Fruit fly (Drosophila melanogaster) whole organism, embryonic: ENCODE data around the gene Chpf.

ENCODE experiments used
- BEAF-32 ChIP-seq: fragments of 200-800 bp; sonication (Bioruptor generic); optimal IDR thresholded peaks from 3 replicates; lab custom pipeline; 2017; ENCODE audit warnings: missing biosample characterization, missing genetic modification characterization, mild to moderate bottlenecking, moderate library complexity, missing genetic modification reagents
- Blimp-1 ChIP-seq: fragments of 200-800 bp; sonication (Bioruptor generic); optimal IDR thresholded peaks from 3 replicates; lab custom pipeline; 2018; ENCODE audit warnings: missing biosample characterization, missing genetic modification characterization, mild to moderate bottlenecking, moderate library complexity, missing genetic modification reagents
- BtbVII ChIP-seq: fragments of 200-800 bp; sonication (Bioruptor generic); optimal IDR thresholded peaks from 3 replicates; lab custom pipeline; 2017; ENCODE audit warnings: missing biosample characterization, mild to moderate bottlenecking, missing genetic modification characterization
- CG1024 ChIP-seq: fragments of 200-800 bp; sonication (Bioruptor generic); IDR thresholded peaks from 2 replicates; pipeline ENCODE4 v1.3.6; 2022; ENCODE audit warnings: missing biosample characterization, missing genetic modification characterization
- CG12769 ChIP-seq: fragments of 200-800 bp; sonication (Bioruptor generic); optimal IDR thresholded peaks from 2 replicates; lab custom pipeline; 2019; ENCODE audit warnings: missing biosample characterization, mild to moderate bottlenecking, missing genetic modification characterization, moderate library complexity
- CG14965 ChIP-seq: fragments of 200-800 bp; sonication (Bioruptor generic); optimal IDR thresholded peaks from 2 replicates; lab custom pipeline; 2016; ENCODE audit warnings: missing biosample characterization, missing genetic modification characterization, borderline replicate concordance
- CG17186 ChIP-seq: fragments of 200-800 bp; sonication (Bioruptor generic); optimal IDR thresholded peaks from 3 replicates; lab custom pipeline; 2017; ENCODE audit warnings: missing biosample characterization, missing genetic modification reagents, missing genetic modification characterization
- CG17612 ChIP-seq: fragments of 200-800 bp; sonication (Bioruptor generic); IDR thresholded peaks from 2 replicates; pipeline ENCODE4 v1.3.6; 2022; ENCODE audit warnings: missing biosample characterization, missing genetic modification characterization
- CG1832 ChIP-seq: fragments of 200-800 bp; sonication (Bioruptor generic); optimal IDR thresholded peaks from 2 replicates; lab custom pipeline; 2017; ENCODE audit warnings: missing biosample characterization, mild to moderate bottlenecking, missing genetic modification characterization, inconsistent platforms
- CG30020 ChIP-seq: fragments of 200-800 bp; optimal IDR thresholded peaks from 2 replicates; lab custom pipeline; 2019; ENCODE audit warnings: missing biosample characterization, mild to moderate bottlenecking, missing genetic modification characterization, moderate library complexity
- CG31224 ChIP-seq: fragments of 200-800 bp; sonication (Bioruptor generic); IDR thresholded peaks from 2 replicates; pipeline ENCODE4 v1.3.6; 2022; ENCODE audit warnings: missing biosample characterization, missing genetic modification characterization
- CG33557 ChIP-seq: fragments of 200-800 bp; sonication (Bioruptor generic); optimal IDR thresholded peaks from 2 replicates; lab custom pipeline; 2019; ENCODE audit warnings: missing biosample characterization, mild to moderate bottlenecking, missing genetic modification characterization, moderate library complexity
- CG3847 ChIP-seq: fragments of 200-800 bp; sonication (Bioruptor generic); IDR thresholded peaks from 2 replicates; pipeline ENCODE4 v1.3.6; 2022; ENCODE audit warnings: missing biosample characterization, missing genetic modification characterization
- D ChIP-seq, 2 experiments: fragments of 200-800 bp in 1 of 2; fragments of >200 bp in 1 of 2; sonication (Bioruptor generic) in 1 of 2; optimal IDR thresholded peaks; 2 replicates in 1 of 2; 3 replicates in 1 of 2; lab custom pipeline; 2017; ENCODE audit warnings: mild to moderate bottlenecking in 1 of 2, missing biosample characterization in 1 of 2, missing genetic modification characterization in 1 of 2, missing genetic modification reagents in 1 of 2
- Dad ChIP-seq: fragments of 200-800 bp; sonication (Bioruptor generic); optimal IDR thresholded peaks from 3 replicates; lab custom pipeline; 2016; ENCODE audit warnings: missing biosample characterization, missing genetic modification characterization
- Dll ChIP-seq: fragments of 200-800 bp; sonication (Bioruptor generic); IDR thresholded peaks from 4 replicates; pipeline ENCODE4 v1.3.6; 2022; ENCODE audit warnings: missing biosample characterization, missing genetic modification characterization; ENCODE audit not compliant: partially characterized antibody
- Drgx ChIP-seq: fragments of 200-800 bp; sonication (Bioruptor generic); IDR thresholded peaks from 2 replicates; pipeline ENCODE4 v1.3.6; 2022; ENCODE audit warnings: missing biosample characterization, missing genetic modification characterization
- Hsf ChIP-seq: fragments of 200-800 bp; sonication (Bioruptor generic); optimal IDR thresholded peaks from 3 replicates; lab custom pipeline; 2016; ENCODE audit warnings: missing biosample characterization, missing genetic modification characterization
- Myb ChIP-seq: fragments of 200-800 bp; sonication (Bioruptor generic); optimal IDR thresholded peaks from 2 replicates; lab custom pipeline; 2016; ENCODE audit warnings: missing biosample characterization, missing genetic modification characterization
- Opbp ChIP-seq: fragments of 200-800 bp; sonication (Bioruptor generic); IDR thresholded peaks from 3 replicates; pipeline ENCODE4 v1.3.6; 2022; ENCODE audit warnings: missing biosample characterization, missing genetic modification characterization; ENCODE audit not compliant: partially characterized antibody
- Pdp1 ChIP-seq, 2 experiments: fragments of 200-800 bp; sonication (Bioruptor generic); optimal IDR thresholded peaks; 3 replicates each; lab custom pipeline; 2016; ENCODE audit warnings: missing biosample characterization in 2 of 2, missing genetic modification characterization in 2 of 2, mild to moderate bottlenecking in 1 of 2, moderate library complexity in 1 of 2
- Spps ChIP-seq: fragments of 200-800 bp; sonication (Bioruptor generic); optimal IDR thresholded peaks from 2 replicates; lab custom pipeline; 2018; ENCODE audit warnings: missing biosample characterization, mild to moderate bottlenecking, missing genetic modification characterization
- Trl ChIP-seq, 3 experiments: fragments of >200 bp in 2 of 3; fragments of 200-800 bp in 1 of 3; sonication (Bioruptor generic) in 1 of 3; optimal IDR thresholded peaks; 2 replicates in 1 of 3; 3 replicates in 2 of 3; lab custom pipeline; 2016 to 2017; ENCODE audit warnings: missing biosample characterization in 1 of 3, missing genetic modification characterization in 1 of 3
- Xbp1 ChIP-seq: fragments of 200-800 bp; sonication (Bioruptor generic); optimal IDR thresholded peaks from 3 replicates; lab custom pipeline; 2016; ENCODE audit warnings: missing biosample characterization, mild to moderate bottlenecking, missing genetic modification characterization
- bcd ChIP-seq: fragments of 200-800 bp; sonication (Bioruptor generic); optimal IDR thresholded peaks from 2 replicates; lab custom pipeline; 2017; ENCODE audit warnings: missing biosample characterization, mild to moderate bottlenecking, missing genetic modification characterization
- br ChIP-seq: fragments of >200 bp; optimal IDR thresholded peaks from 2 replicates; lab custom pipeline; 2017
- bsh ChIP-seq, 2 experiments: fragments of 200-800 bp; sonication (Bioruptor generic); optimal IDR thresholded peaks; 2 replicates each; lab custom pipeline; 2017 to 2018; ENCODE audit warnings: mild to moderate bottlenecking in 2 of 2, missing biosample characterization in 2 of 2, missing genetic modification characterization in 2 of 2, moderate library complexity in 1 of 2
- cad ChIP-seq: fragments of >200 bp; optimal IDR thresholded peaks from 2 replicates; lab custom pipeline; 2017; ENCODE audit warnings: missing biosample characterization, missing genetic modification characterization
- cg ChIP-seq: fragments of 200-800 bp; sonication (Bioruptor generic); optimal IDR thresholded peaks from 3 replicates; lab custom pipeline; 2019; ENCODE audit warnings: missing biosample characterization, mild to moderate bottlenecking, missing genetic modification characterization, moderate library complexity
- chinmo ChIP-seq: fragments of 200-800 bp; sonication (Bioruptor generic); IDR thresholded peaks from 4 replicates; pipeline ENCODE4 v1.3.6; 2022; ENCODE audit warnings: missing biosample characterization, missing genetic modification characterization; ENCODE audit not compliant: partially characterized antibody
- ci ChIP-seq: fragments of 200-800 bp; sonication (Bioruptor generic); IDR thresholded peaks from 3 replicates; pipeline ENCODE4 v1.3.6; 2022; ENCODE audit warnings: missing biosample characterization, missing genetic modification characterization
- ems ChIP-seq: fragments of 200-800 bp; sonication (Bioruptor generic); optimal IDR thresholded peaks from 3 replicates; lab custom pipeline; 2016; ENCODE audit warnings: missing biosample characterization, missing genetic modification characterization
- kay ChIP-seq: fragments of 200-800 bp; sonication (Bioruptor generic); optimal IDR thresholded peaks from 2 replicates; lab custom pipeline; 2016; ENCODE audit warnings: missing biosample characterization, missing genetic modification characterization
- luna ChIP-seq: fragments of 200-800 bp; sonication (Bioruptor generic); optimal IDR thresholded peaks from 2 replicates; lab custom pipeline; 2016; ENCODE audit warnings: missing biosample characterization, missing genetic modification characterization
- mirr ChIP-seq: fragments of 200-800 bp; sonication (Bioruptor generic); optimal IDR thresholded peaks from 3 replicates; lab custom pipeline; 2018; ENCODE audit warnings: missing biosample characterization, mild to moderate bottlenecking, missing genetic modification characterization
- oc ChIP-seq: fragments of 200-800 bp; sonication (Bioruptor generic); optimal IDR thresholded peaks from 2 replicates; lab custom pipeline; 2018; ENCODE audit warnings: missing biosample characterization, mild to moderate bottlenecking, missing genetic modification characterization, moderate library complexity
- pan ChIP-seq, 4 experiments: fragments of >200 bp in 3 of 4; fragments of 200-800 bp in 1 of 4; sonication (Bioruptor generic) in 1 of 4; optimal IDR thresholded peaks in 3 of 4; IDR thresholded peaks in 1 of 4; 2 replicates each; pipeline versions ENCODE4 v1.3.6 to Lab custom; 2017 to 2022; ENCODE audit warnings: missing biosample characterization in 2 of 4, missing genetic modification characterization in 2 of 4, mixed read lengths in 1 of 4
- prd ChIP-seq, 3 experiments: fragments of >200 bp in 2 of 3; fragments of 200-800 bp in 1 of 3; sonication (Bioruptor generic) in 1 of 3; optimal IDR thresholded peaks in 2 of 3; IDR thresholded peaks in 1 of 3; 2 replicates in 2 of 3; 3 replicates in 1 of 3; pipeline versions ENCODE4 v1.3.6 to Lab custom; 2017 to 2022; ENCODE audit warnings: missing biosample characterization in 1 of 3, missing genetic modification characterization in 1 of 3
- sd ChIP-seq: fragments of 200-800 bp; sonication (Bioruptor generic); optimal IDR thresholded peaks from 3 replicates; lab custom pipeline; 2018; ENCODE audit warnings: missing biosample characterization, mild to moderate bottlenecking, missing genetic modification characterization, moderate library complexity
- sens ChIP-seq: fragments of 200-800 bp; sonication (Bioruptor generic); peaks from one replicate; lab custom pipeline; 2016; ENCODE audit warnings: missing biosample characterization, missing genetic modification characterization
- sqz ChIP-seq: fragments of 200-800 bp; sonication (Bioruptor generic); optimal IDR thresholded peaks from 3 replicates; lab custom pipeline; 2018; ENCODE audit warnings: missing biosample characterization, mild to moderate bottlenecking, missing genetic modification characterization
- vvl ChIP-seq: fragments of 200-800 bp; sonication (Bioruptor generic); IDR thresholded peaks from 2 replicates; pipeline ENCODE4 v1.3.6; 2022; ENCODE audit warnings: missing biosample characterization, missing genetic modification characterization
- z ChIP-seq: fragments of 200-800 bp; sonication (Bioruptor generic); IDR thresholded peaks from 3 replicates; pipeline ENCODE4 v1.3.6; 2022; ENCODE audit warnings: missing biosample characterization, missing genetic modification characterization
- zen ChIP-seq: fragments of 200-800 bp; sonication (Bioruptor generic); optimal IDR thresholded peaks from 3 replicates; lab custom pipeline; 2018; ENCODE audit warnings: missing biosample characterization, mild to moderate bottlenecking, missing genetic modification characterization, moderate library complexity
- zen2 ChIP-seq: fragments of 200-800 bp; sonication (Bioruptor generic); IDR thresholded peaks from 3 replicates; pipeline ENCODE4 v1.3.6; 2022; ENCODE audit warnings: missing biosample characterization, missing genetic modification characterization; ENCODE audit not compliant: partially characterized antibody

Gene Chpf

dm6 chrX:13138887-13139286, 26.6 kb upstream of the Chpf start, which contains the start of gene CG32645:
TSS of gene CG32645 (plus strand) at chrX:13139199.
- 0 out of 3 replicates have a peak, but pooled peaks have one; percentile 13 for TF ChIP-seq Opbp (GFP tag; lab: Robert Waterston, UW)
- no peak for TF ChIP-seq CG30020
- no peak for TF ChIP-seq BEAF-32 (GFP tag; lab: Kevin White, UChicago)
- peak; percentile 11 for TF ChIP-seq CG12769 (tag; lab: Kevin White, UChicago)
- TF ChIP-seq Dll (GFP tag; lab: Robert Waterston, UW): 0 out of 4 replicates have a peak, but pooled peaks have one; percentile 14
- TF ChIP-seq mirr (GFP tag; lab: Kevin White, UChicago): no peak
- TF ChIP-seq Hsf (GFP tag; lab: Kevin White, UChicago): no peak
- peak; percentile 97 for TF ChIP-seq Blimp-1 (GFP tag; lab: Kevin White, UChicago)
- peak; percentile 85 for TF ChIP-seq z
- TF ChIP-seq Trl (optimal IDR thresholded peaks at IDR 0.05; lab: Kevin White, UChicago): peak; percentile 41 to 68
- no peak for TF ChIP-seq Trl (GFP tag; optimal IDR thresholded peaks at IDR 0.05; lab: Kevin White, UChicago)
- TF ChIP-seq ci (GFP tag; lab: Robert Waterston, UW): peak; percentile 20; the same call in 1 of the 3 replicates
- TF ChIP-seq pan (optimal IDR thresholded peaks at IDR 0.05; lab: Kevin White, UChicago): no peak
- peak in 1 of 2 experiments; percentile 6 for TF ChIP-seq pan (GFP tag; optimal IDR thresholded peaks at IDR 0.05 in 1 of 2, IDR thresholded peaks at IDR 0.05 in 1 of 2)
- TF ChIP-seq cad (GFP tag; lab: Kevin White, UChicago): no peak
- peak in 1 of 2 experiments; percentile 26 for TF ChIP-seq Pdp1 (GFP tag; optimal IDR thresholded peaks at IDR 0.05; lab: Kevin White, UChicago)
- TF ChIP-seq zen2: 0 out of 3 replicates have a peak, but pooled peaks have one; percentile 31
- TF ChIP-seq sd (tag; lab: Kevin White, UChicago): peak; percentile 91
- peak; percentile 49 for TF ChIP-seq cg
- peak; percentile 80 for TF ChIP-seq sqz (GFP tag; lab: Kevin White, UChicago)
- TF ChIP-seq br (lab: Kevin White, UChicago): no peak
- TF ChIP-seq bsh (GFP tag; optimal IDR thresholded peaks at IDR 0.05; lab: Kevin White, UChicago): peak in 1 of 2 experiments; percentile 5
- TF ChIP-seq Myb (GFP tag; lab: Kevin White, UChicago): no peak
- peak; percentile 6 for TF ChIP-seq Spps (tag; lab: Kevin White, UChicago)
- TF ChIP-seq CG17186 (GFP tag; lab: Kevin White, UChicago): no peak
- no peak for TF ChIP-seq kay
- peak; percentile 4 for TF ChIP-seq CG33557 (GFP tag; lab: Kevin White, UChicago)
- TF ChIP-seq CG1024 (GFP tag; lab: Robert Waterston, UW): no peak
- TF ChIP-seq sens (GFP tag; lab: Kevin White, UChicago): no peak
- TF ChIP-seq Drgx (GFP tag; lab: Robert Waterston, UW): 0 out of 2 replicates have a peak, but pooled peaks have one; percentile 16
- TF ChIP-seq chinmo (GFP tag; lab: Robert Waterston, UW): peak; percentile 59; the same call in 1 of the 4 replicates
- peak; percentile 31 for TF ChIP-seq oc (tag; lab: Kevin White, UChicago)
- TF ChIP-seq CG1832 (GFP tag; lab: Kevin White, UChicago): no peak
- TF ChIP-seq, all 482 proteins: peak for 19

dm6 chrX:13136939-13137697, 24.9 kb upstream of the Chpf start:
- no peak for TF ChIP-seq CG31224
- TF ChIP-seq prd (optimal IDR thresholded peaks at IDR 0.05; lab: Kevin White, UChicago): no peak
- TF ChIP-seq prd (GFP tag; IDR thresholded peaks at IDR 0.05; lab: Robert Waterston, UW): peak; percentile 70
- no peak for TF ChIP-seq D (optimal IDR thresholded peaks at IDR 0.05; lab: Kevin White, UChicago)
- TF ChIP-seq D (GFP tag; optimal IDR thresholded peaks at IDR 0.05; lab: Kevin White, UChicago): peak; percentile 38
- TF ChIP-seq luna (GFP tag; lab: Kevin White, UChicago): no peak
- peak; percentile 88 for TF ChIP-seq vvl
- TF ChIP-seq CG17612 (GFP tag; lab: Robert Waterston, UW): no peak
- peak; percentile 43 for TF ChIP-seq bcd
- TF ChIP-seq Xbp1: peak; percentile 41
- no peak for TF ChIP-seq zen (tag; lab: Kevin White, UChicago)
- no peak for TF ChIP-seq pan (optimal IDR thresholded peaks at IDR 0.05; lab: Kevin White, UChicago)
- TF ChIP-seq pan (GFP tag; optimal IDR thresholded peaks at IDR 0.05 in 1 of 2, IDR thresholded peaks at IDR 0.05 in 1 of 2): peak in 1 of 2 experiments; percentile 81
- peak; percentile 13 for TF ChIP-seq BtbVII (GFP tag; lab: Kevin White, UChicago)
- no peak for TF ChIP-seq Spps (tag; lab: Kevin White, UChicago)
- TF ChIP-seq CG3847: peak; percentile 19; the same call in 1 of the 2 replicates
- peak; percentile 34 for TF ChIP-seq ems
- TF ChIP-seq Dad (GFP tag; lab: Kevin White, UChicago): no peak
- no peak for TF ChIP-seq CG14965 (GFP tag; lab: Kevin White, UChicago)
